Worm (Caenorhabditis elegans) whole organism, L4 larva: ENCODE measurements around the gene F56A8.9.
A peak's percentile ranks its signal among the peaks of the same experiment; 100 is the strongest.

Experiments used
- dmd-8 ChIP-seq: fragments of 200-800 bp; sonication (Bioruptor generic); IDR thresholded peaks from 2 replicates; pipeline ENCODE4 v1.3.6; 2022; ENCODE audit warnings: missing genetic modification characterization, missing compliant biosample characterization
- mdl-1 ChIP-seq, 2 experiments: fragments of 150-350 bp in 1 of 2; sonication (generic microtip) in 1 of 2; optimal IDR thresholded peaks; 2 replicates each; lab custom pipeline; 2014 to 2017; ENCODE audit warnings: missing biosample characterization in 2 of 2, missing genetic modification characterization in 2 of 2
- nhr-11 ChIP-seq: fragments of 150-350 bp; optimal IDR thresholded peaks from 2 replicates; lab custom pipeline; 2014; ENCODE audit warnings: missing biosample characterization, missing genetic modification characterization
- nhr-237 ChIP-seq: sonication (generic microtip); optimal IDR thresholded peaks from 2 replicates; lab custom pipeline; 2017; ENCODE audit warnings: missing biosample characterization, missing genetic modification characterization
- sdz-12 ChIP-seq: fragments of 200-800 bp; sonication (Bioruptor generic); optimal IDR thresholded peaks from 2 replicates; lab custom pipeline; 2018; ENCODE audit warnings: mild to moderate bottlenecking, missing genetic modification characterization, missing compliant biosample characterization
- skn-1 ChIP-seq: fragments of 150-350 bp; optimal IDR thresholded peaks from 2 replicates; lab custom pipeline; 2014; ENCODE audit warnings: missing biosample characterization, missing genetic modification characterization
- unc-39 ChIP-seq: sonication (generic microtip); optimal IDR thresholded peaks from 2 replicates; lab custom pipeline; 2017; ENCODE audit warnings: missing biosample characterization, missing genetic modification characterization
- unc-62 ChIP-seq, 3 experiments: fragments of 150-350 bp in 1 of 3; sonication (generic microtip); optimal IDR thresholded peaks in 2 of 3; peaks in 1 of 3; 1 replicate in 1 of 3; 2 replicates in 2 of 3; lab custom pipeline; 2014 to 2017; ENCODE audit warnings: missing biosample characterization in 3 of 3, missing genetic modification characterization in 3 of 3, missing genetic modification reagents in 3 of 3, missing genotype in 1 of 3

DNA sequence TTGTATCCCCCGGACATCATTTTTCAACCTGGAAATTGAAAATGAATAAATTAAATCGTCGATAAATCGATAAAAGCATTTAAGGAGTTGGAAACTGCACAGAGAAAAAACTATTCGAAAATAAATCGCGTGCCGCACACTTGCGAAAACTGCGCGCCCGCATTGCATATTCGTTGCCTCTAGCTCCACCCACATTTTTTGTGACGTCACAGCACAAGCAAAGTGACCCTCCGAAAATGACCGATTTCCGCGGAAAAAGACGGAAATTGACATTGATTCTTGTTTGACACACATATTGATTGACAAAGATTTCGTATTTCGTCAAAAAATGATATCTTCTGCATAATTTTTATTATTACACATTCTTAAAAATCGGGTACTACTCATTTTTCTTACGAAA is 14.4 kb downstream of the F56A8.9 start, which contains the start of gene cpf-2:
- TF ChIP-seq dmd-8 (GFP tag; lab: Robert Waterston, UW), result no peak
- TF ChIP-seq nhr-237, result no peak
- TF ChIP-seq nhr-11, result no peak
- no peak for TF ChIP-seq unc-39 (tag; lab: Kevin White, UChicago)
- TF ChIP-seq mdl-1 (tag; optimal IDR thresholded peaks at IDR 0.05; lab: Kevin White, UChicago), result no peak
- TF ChIP-seq sdz-12 (GFP tag; lab: Kevin White, UChicago), result no peak
- TF ChIP-seq unc-62 (GFP tag; optimal IDR thresholded peaks at IDR 0.05 in 1 of 2; lab: Kevin White, UChicago), result peak in 1 of 2 experiments; percentile 74
- no peak for TF ChIP-seq unc-62 (tag; optimal IDR thresholded peaks at IDR 0.05; lab: Kevin White, UChicago)
- no peak for TF ChIP-seq skn-1 (tag; lab: Kevin White, UChicago)
